Fruit fly (Drosophila melanogaster) whole organism: Measurements from ENCODE around the gene RhoGEF3.

Experiments used
- CG8478 ChIP-seq: fragments of >200 bp; optimal IDR thresholded peaks from 2 replicates; lab custom pipeline; 2018; ENCODE audit warnings: inconsistent platforms
- Dll ChIP-seq: fragments of >200 bp; optimal IDR thresholded peaks from 2 replicates; lab custom pipeline; 2017
- psq ChIP-seq: fragments of >200 bp; optimal IDR thresholded peaks from 2 replicates; lab custom pipeline; 2017

DNA sequence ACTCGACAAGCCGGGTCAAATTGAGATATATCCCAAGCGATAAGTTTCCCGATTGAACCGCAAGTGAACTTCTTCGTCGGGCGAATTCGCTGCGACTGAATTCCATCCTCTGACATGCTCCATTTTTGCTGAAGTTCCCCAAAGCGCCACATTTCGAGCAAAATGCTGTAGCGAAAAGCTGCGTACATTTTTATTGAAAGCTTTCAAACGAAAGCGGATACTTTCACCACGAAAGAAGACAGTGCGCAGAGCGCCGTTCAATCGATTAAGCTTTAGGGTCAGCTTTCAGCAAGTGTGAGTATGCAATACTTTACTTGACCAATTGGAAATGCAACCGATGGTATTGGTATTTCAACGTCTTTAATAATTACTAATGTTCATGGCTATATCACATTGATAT lies 65.6 kb downstream of the RhoGEF3 start, which contains the start of gene mthl10:
- TF ChIP-seq psq (lab: Kevin White, UChicago) (no peak), CG8478 (peak; percentile 12), Dll (lab: Kevin White, UChicago) (no peak)
